Worm (Caenorhabditis elegans): Measurements from ENCODE around the gene C16C8.12.

DNA sequence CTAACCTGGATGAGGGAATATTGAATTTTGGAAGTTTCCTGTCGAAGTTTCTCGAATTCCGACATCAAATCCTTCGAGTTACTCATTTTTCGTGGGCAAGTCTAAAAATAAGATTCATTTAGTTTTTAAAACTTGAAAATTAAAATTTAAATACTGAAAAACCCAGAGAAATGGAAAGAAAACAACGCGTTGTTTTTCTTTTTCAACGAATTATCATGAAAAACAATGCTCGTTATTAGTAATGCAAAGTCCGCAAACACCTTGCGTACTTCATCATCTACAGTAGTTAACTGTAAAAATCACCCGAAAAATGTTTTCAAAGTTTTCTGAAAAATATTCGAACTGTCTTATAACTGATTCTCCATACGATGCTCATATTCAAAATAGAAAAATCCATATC lies 8.2 kb upstream of the C16C8.12 start, which contains the start of gene C16C8.4:
- TF ChIP-seq bed-3 (GFP tag; optimal IDR thresholded peaks at IDR 0.05) (no peak), elt-1 (tag; optimal IDR thresholded peaks at IDR 0.05; ENCODE audit: borderline replicate concordance, insufficient read depth) (no peak), lsy-2 (tag; optimal IDR thresholded peaks at IDR 0.05) (no peak), nhr-2 (tag; optimal IDR thresholded peaks at IDR 0.05) (no peak)

All from whole organism, mixed stage, embryonic.